Fruit fly (Drosophila melanogaster) whole organism, pupa: Measurements from ENCODE around the gene CG5334.

Experiments used
- CG17806 ChIP-seq: fragments of 200-800 bp; sonication (Bioruptor generic); optimal IDR thresholded peaks from 2 replicates; lab custom pipeline; 2018; ENCODE audit warnings: missing biosample characterization, mild to moderate bottlenecking, missing genetic modification characterization, moderate library complexity
- CG34367 ChIP-seq: fragments of 200-800 bp; sonication (Bioruptor generic); optimal IDR thresholded peaks from 2 replicates; lab custom pipeline; 2018; ENCODE audit warnings: missing biosample characterization, mild to moderate bottlenecking, missing genetic modification characterization
- EcR ChIP-seq: fragments of 200-800 bp; sonication (Bioruptor generic); optimal IDR thresholded peaks from 3 replicates; lab custom pipeline; 2019; ENCODE audit warnings: missing biosample characterization, missing genetic modification characterization, mild to moderate bottlenecking, moderate library complexity, missing genetic modification reagents
- Snoo ChIP-seq: fragments of 200-800 bp; sonication (Bioruptor generic); optimal IDR thresholded peaks from 3 replicates; lab custom pipeline; 2017; ENCODE audit warnings: missing biosample characterization, mild to moderate bottlenecking, missing genetic modification characterization, inconsistent platforms
- fd96Ca ChIP-seq: fragments of 200-800 bp; sonication (Bioruptor generic); IDR thresholded peaks from 3 replicates; pipeline ENCODE4 v1.3.6; 2022; ENCODE audit warnings: missing biosample characterization, missing genetic modification characterization

DNA sequence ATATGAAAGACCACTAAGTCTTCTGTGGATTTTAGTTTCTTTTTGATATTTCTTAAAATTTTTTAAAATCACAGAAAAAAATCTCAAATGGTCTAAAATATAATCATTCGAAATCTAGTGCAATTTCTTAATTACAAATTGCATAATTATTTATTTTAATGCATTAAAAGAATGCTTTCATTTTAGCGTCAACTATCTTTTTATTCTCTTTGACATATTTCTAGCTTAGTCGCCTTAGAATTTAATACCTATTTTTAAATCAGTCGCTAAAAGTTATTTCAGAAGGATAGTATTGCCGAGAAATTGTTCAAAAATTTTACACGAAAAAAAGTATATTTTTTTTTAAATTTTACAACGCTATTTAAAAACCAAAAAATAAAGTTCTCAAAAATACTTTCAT, 1.4 kb downstream of the CG5334 start, which contains the start of gene CG5347:
- no peak for TF ChIP-seq CG34367 (tag; lab: Kevin White, UChicago)
- TF ChIP-seq Snoo: no peak
- no peak for TF ChIP-seq fd96Ca
- TF ChIP-seq CG17806 (tag; lab: Kevin White, UChicago): no peak
- TF ChIP-seq EcR (GFP tag; lab: Kevin White, UChicago): no peak
